Worm (Caenorhabditis elegans): ENCODE data around the gene F52E1.3.

The F52E1.3 gene

ce11 chrV:8348959-8349389 lies 45.6 kb upstream of the F52E1.3 start (continued):
- TF ChIP-seq let-607 (tag; optimal IDR thresholded peaks at IDR 0.05), result peak; percentile 43 to 59

- no peak for TF ChIP-seq attf-5 (GFP tag; optimal IDR thresholded peaks at IDR 0.05)
- TF ChIP-seq zim-3 (tag; optimal IDR thresholded peaks at IDR 0.05), result no peak
- TF ChIP-seq snpc-1.1 (tag; optimal IDR thresholded peaks at IDR 0.05; ENCODE audit: insufficient read depth), result no peak
- no peak for TF ChIP-seq zfh-2 (GFP tag; conservative IDR thresholded peaks at IDR 0.05)
- no peak for TF ChIP-seq die-1 (tag; optimal IDR thresholded peaks at IDR 0.05)
Observed at ce11 chrV:8349950-8350349, 44.6 kb upstream of the F52E1.3 start.

- no peak for TF ChIP-seq madf-3 (GFP tag; IDR thresholded peaks at IDR 0.05)
- no peak for TF ChIP-seq let-526 (GFP tag; IDR thresholded peaks at IDR 0.05)
- no peak for TF ChIP-seq K11D2.4 (GFP tag; IDR thresholded peaks at IDR 0.05)
- TF ChIP-seq ztf-25 (GFP tag; IDR thresholded peaks at IDR 0.05), result no peak
- no peak for TF ChIP-seq rcor-1 (GFP tag; IDR thresholded peaks at IDR 0.05)
- TF ChIP-seq nhr-179 (tag; optimal IDR thresholded peaks at IDR 0.05), result no peak
- no peak for TF ChIP-seq B0019.2 (GFP tag; conservative IDR thresholded peaks at IDR 0.05)
- no peak for TF ChIP-seq F22D6.2 (tag; optimal IDR thresholded peaks at IDR 0.05)
- no peak for TF ChIP-seq ztf-26 (tag; optimal IDR thresholded peaks at IDR 0.05)
- no peak for TF ChIP-seq nhr-27 (tag; optimal IDR thresholded peaks at IDR 0.05)
- TF ChIP-seq lin-26 (GFP tag; IDR thresholded peaks at IDR 0.05), result no peak
- TF ChIP-seq F57C9.4 (tag; optimal IDR thresholded peaks at IDR 0.05), result no peak
- TF ChIP-seq ztf-22 (GFP tag; optimal IDR thresholded peaks at IDR 0.05), result no peak
- TF ChIP-seq ceh-91 (GFP tag; IDR thresholded peaks at IDR 0.05), result no peak
- no peak for TF ChIP-seq ceh-79 (tag; optimal IDR thresholded peaks at IDR 0.05)
- no peak for TF ChIP-seq pbrm-1 (GFP tag; IDR thresholded peaks at IDR 0.05)
- TF ChIP-seq pha-4 (tag; optimal IDR thresholded peaks at IDR 0.05), result no peak
- TF ChIP-seq Y53F4B.3 (GFP tag; IDR thresholded peaks at IDR 0.05), result no peak
- TF ChIP-seq dox-1 (GFP tag; IDR thresholded peaks at IDR 0.05), result no peak
Observed at ce11 chrV:8351371-8351770, 43.2 kb upstream of the F52E1.3 start, which contains the start of gene srsx-22. Gene srsx-22, plus strand, starts transcription at chrV:8351671.

ce11 chrV:8355435-8356212 lies 39.0 kb upstream of the F52E1.3 start, which contains the start of gene mom-2:
Gene mom-2, plus strand, starts transcription at chrV:8355988.
- TF ChIP-seq efl-1 (GFP tag; optimal IDR thresholded peaks at IDR 0.05) (peak; percentile 75), aptf-2 (GFP tag; conservative IDR thresholded peaks at IDR 0.05) (no peak), F33H1.4 (GFP tag; IDR thresholded peaks at IDR 0.05) (peak; percentile 86), madf-3 (GFP tag; IDR thresholded peaks at IDR 0.05) (no peak), unc-130 (GFP tag; optimal IDR thresholded peaks at IDR 0.05) (no peak), snpc-1.3 (tag; optimal IDR thresholded peaks at IDR 0.05; ENCODE audit: insufficient read depth) (peak; percentile 4), madf-8 (GFP tag; conservative IDR thresholded peaks at IDR 0.05) (peak; percentile 32), ccch-3 (GFP tag; optimal IDR thresholded peaks at IDR 0.05) (no peak), lin-54 (GFP tag; optimal IDR thresholded peaks at IDR 0.05) (no peak), D2030.7 (GFP tag; IDR thresholded peaks at IDR 0.05) (peak; percentile 29; the same call in 1 of the 2 replicates), ztf-18 (tag; optimal IDR thresholded peaks at IDR 0.05) (peak; percentile 38), sea-2 (GFP tag; IDR thresholded peaks at IDR 0.05) (no peak), nhr-179 (tag; optimal IDR thresholded peaks at IDR 0.05) (no peak), madf-6 (GFP tag; IDR thresholded peaks at IDR 0.05) (peak; percentile 79), attf-5 (GFP tag; optimal IDR thresholded peaks at IDR 0.05) (no peak), xnd-1 (tag; optimal IDR thresholded peaks at IDR 0.05) (peak; percentile 81), lsl-1 (GFP tag; optimal IDR thresholded peaks at IDR 0.05) (peak; percentile 93), hlh-12 (tag; optimal IDR thresholded peaks at IDR 0.05) (no peak), T26A5.8 (tag; optimal IDR thresholded peaks at IDR 0.05) (no peak), lin-35 (GFP tag; optimal IDR thresholded peaks at IDR 0.05) (no peak), ztf-28 (GFP tag; IDR thresholded peaks at IDR 0.05) (no peak)
